Worm (Caenorhabditis elegans): ENCODE results near the gene D1044.1.

ce11 chrIII:5503669-5504068 is 40.4 kb upstream of the D1044.1 start:
- TF ChIP-seq nfya-1 (tag; optimal IDR thresholded peaks at IDR 0.05; ENCODE audit: borderline replicate concordance, insufficient read depth) (no peak), madf-10 (tag; optimal IDR thresholded peaks at IDR 0.05) (no peak)

All from whole organism, young adult.